Worm (Caenorhabditis elegans) whole organism, L3 larva: ENCODE results near the gene twk-17.

Experiments used
- ZK546.5 ChIP-seq: sonication (generic microtip); optimal IDR thresholded peaks from 2 replicates; lab custom pipeline; 2017; ENCODE audit warnings: missing biosample characterization, missing genetic modification characterization
- ceh-82 ChIP-seq: fragments of 150-350 bp; optimal IDR thresholded peaks from 2 replicates; lab custom pipeline; 2014; ENCODE audit warnings: missing biosample characterization, missing genetic modification characterization
- fkh-10 ChIP-seq: sonication (generic microtip); optimal IDR thresholded peaks from 2 replicates; lab custom pipeline; 2017; ENCODE audit warnings: missing biosample characterization, missing genetic modification reagents, missing genetic modification characterization
- hmg-11 ChIP-seq: sonication (generic microtip); optimal IDR thresholded peaks from 2 replicates; lab custom pipeline; 2016; ENCODE audit warnings: missing genetic modification characterization, missing compliant biosample characterization
- jun-1 ChIP-seq: fragments of 150-350 bp; optimal IDR thresholded peaks from 2 replicates; lab custom pipeline; 2014; ENCODE audit warnings: missing biosample characterization, missing genetic modification reagents, missing genetic modification characterization
- lin-39 ChIP-seq: fragments of 150-350 bp; optimal IDR thresholded peaks from 2 replicates; lab custom pipeline; 2018; ENCODE audit warnings: missing biosample characterization, missing genetic modification reagents, missing genetic modification characterization
- nfya-1 ChIP-seq: sonication (generic microtip); optimal IDR thresholded peaks from 2 replicates; lab custom pipeline; 2017; ENCODE audit warnings: missing genetic modification characterization, mild to moderate bottlenecking, missing compliant biosample characterization, antibody characterized with exemption, moderate library complexity; ENCODE audit not compliant: insufficient read depth
- nhr-25 ChIP-seq: sonication (generic microtip); optimal IDR thresholded peaks from 2 replicates; lab custom pipeline; 2017; ENCODE audit warnings: missing biosample characterization, missing genetic modification characterization
- nhr-67 ChIP-seq: fragments of 150-350 bp; optimal IDR thresholded peaks from 2 replicates; lab custom pipeline; 2014; ENCODE audit warnings: missing biosample characterization, missing genetic modification characterization
- pha-4 ChIP-seq: fragments of 150-350 bp; optimal IDR thresholded peaks from 2 replicates; lab custom pipeline; 2014; ENCODE audit warnings: missing biosample characterization, missing genetic modification reagents, missing genetic modification characterization
- pqm-1 ChIP-seq: fragments of 150-350 bp; optimal IDR thresholded peaks from 2 replicates; lab custom pipeline; 2017; ENCODE audit warnings: missing biosample characterization, missing genetic modification characterization, inconsistent platforms
- skn-1 ChIP-seq: fragments of 150-350 bp; optimal IDR thresholded peaks from 2 replicates; lab custom pipeline; 2014; ENCODE audit warnings: missing biosample characterization, missing genetic modification characterization
- snpc-4 ChIP-seq: fragments of 150-350 bp; optimal IDR thresholded peaks from 2 replicates; lab custom pipeline; 2014; ENCODE audit warnings: missing biosample characterization, missing genetic modification characterization
- unc-39 ChIP-seq: sonication (generic microtip); optimal IDR thresholded peaks from 4 replicates; lab custom pipeline; 2017; ENCODE audit warnings: missing biosample characterization, missing genetic modification characterization

DNA sequence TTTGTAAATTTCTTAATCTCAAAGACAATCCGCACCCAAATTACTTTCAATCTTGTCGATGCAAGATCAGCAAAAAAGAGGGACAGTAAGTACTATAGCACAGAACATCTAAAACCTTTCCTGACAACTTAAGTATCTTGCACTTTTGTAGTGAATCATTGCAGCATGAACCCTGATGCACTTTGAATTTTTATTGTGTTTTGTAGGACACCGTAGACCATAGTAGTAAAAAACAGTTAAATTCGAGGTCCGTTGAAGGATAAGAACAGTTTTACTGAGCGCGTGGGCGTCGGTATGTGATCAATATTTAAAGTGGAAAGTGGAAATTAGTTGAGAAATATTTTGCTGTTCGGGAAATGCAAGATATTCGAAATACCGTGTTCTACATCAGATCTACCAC, 25.7 kb downstream of the twk-17 start:
- TF ChIP-seq ZK546.5 (tag; lab: Kevin White, UChicago) (no peak), jun-1 (tag; lab: Kevin White, UChicago) (no peak), ceh-82 (tag; lab: Kevin White, UChicago) (no peak), nhr-25 (tag; lab: Kevin White, UChicago) (no peak), lin-39 (tag; lab: Kevin White, UChicago) (no peak), nhr-67 (tag; lab: Kevin White, UChicago) (no peak), snpc-4 (tag; lab: Kevin White, UChicago) (no peak), nfya-1 (tag; lab: Kevin White, UChicago) (no peak), unc-39 (tag; lab: Kevin White, UChicago) (no peak), pha-4 (tag; lab: Kevin White, UChicago) (no peak), hmg-11 (no peak), skn-1 (no peak), pqm-1 (tag; lab: Kevin White, UChicago) (no peak), fkh-10 (GFP tag; lab: Kevin White, UChicago) (no peak)
